Worm (Caenorhabditis elegans): ENCODE data around the gene F47B8.18.

- TF ChIP-seq ceh-63 (GFP tag; optimal IDR thresholded peaks at IDR 0.05), result no peak
- TF ChIP-seq pqm-1 (tag; optimal IDR thresholded peaks at IDR 0.05), result no peak
- no peak for TF ChIP-seq aly-2 (tag; optimal IDR thresholded peaks at IDR 0.05)
- no peak for TF ChIP-seq fkh-4 (tag; optimal IDR thresholded peaks at IDR 0.05; ENCODE audit: borderline replicate concordance)
- TF ChIP-seq unc-62 (GFP tag; optimal IDR thresholded peaks at IDR 0.05), result no peak
- TF ChIP-seq egl-27 (tag; optimal IDR thresholded peaks at IDR 0.05), result no peak
- no peak for TF ChIP-seq sup-37 (GFP tag; optimal IDR thresholded peaks at IDR 0.05)
- TF ChIP-seq lin-13 (GFP tag; optimal IDR thresholded peaks at IDR 0.05), result no peak
- TF ChIP-seq zag-1 (tag; optimal IDR thresholded peaks at IDR 0.05), result no peak
Observed at ce11 chrV:14328806-14329205, 3.5 kb upstream of the F47B8.18 start, which contains the start of gene pepm-1.
